Fruit fly (Drosophila melanogaster) whole organism, embryonic: ENCODE measurements around the gene Vha16-2.

Source experiments
- Abd-B ChIP-seq: fragments of 200-800 bp; sonication (Bioruptor generic); optimal IDR thresholded peaks from 2 replicates; lab custom pipeline; 2018; ENCODE audit warnings: missing biosample characterization, mild to moderate bottlenecking, missing genetic modification characterization, moderate library complexity
- CG10462 ChIP-seq: fragments of 200-800 bp; sonication (Bioruptor generic); optimal IDR thresholded peaks from 2 replicates; lab custom pipeline; 2016; ENCODE audit warnings: missing biosample characterization, missing genetic modification characterization
- CG14050 ChIP-seq: fragments of 200-800 bp; sonication (Bioruptor generic); IDR thresholded peaks from 3 replicates; pipeline ENCODE4 v1.3.6; 2022; ENCODE audit warnings: missing biosample characterization, missing genetic modification characterization
- CG14965 ChIP-seq: fragments of 200-800 bp; sonication (Bioruptor generic); optimal IDR thresholded peaks from 2 replicates; lab custom pipeline; 2016; ENCODE audit warnings: missing biosample characterization, missing genetic modification characterization, borderline replicate concordance
- CG15696 ChIP-seq: fragments of 200-800 bp; sonication (Bioruptor generic); optimal IDR thresholded peaks from 2 replicates; lab custom pipeline; 2019; ENCODE audit warnings: missing biosample characterization, mild to moderate bottlenecking, missing genetic modification characterization, moderate library complexity
- CG1603 ChIP-seq: fragments of 200-800 bp; sonication (Bioruptor generic); optimal IDR thresholded peaks from 2 replicates; lab custom pipeline; 2019; ENCODE audit warnings: missing biosample characterization, mild to moderate bottlenecking, missing genetic modification characterization, moderate library complexity
- CG17186 ChIP-seq: fragments of 200-800 bp; sonication (Bioruptor generic); optimal IDR thresholded peaks from 3 replicates; lab custom pipeline; 2017; ENCODE audit warnings: missing biosample characterization, missing genetic modification reagents, missing genetic modification characterization
- CG17912 ChIP-seq: fragments of 200-800 bp; sonication (Bioruptor generic); optimal IDR thresholded peaks from 2 replicates; lab custom pipeline; 2018; ENCODE audit warnings: missing biosample characterization, mild to moderate bottlenecking, missing genetic modification characterization
- CG18764 ChIP-seq: fragments of 200-800 bp; sonication (Bioruptor generic); optimal IDR thresholded peaks from 3 replicates; lab custom pipeline; 2016; ENCODE audit warnings: missing biosample characterization, missing genetic modification characterization
- CG2120 ChIP-seq: fragments of 200-800 bp; sonication (Bioruptor generic); optimal IDR thresholded peaks from 3 replicates; lab custom pipeline; 2016; ENCODE audit warnings: missing biosample characterization, missing genetic modification characterization
- CG2202 ChIP-seq: fragments of 200-800 bp; sonication (Bioruptor generic); optimal IDR thresholded peaks from 2 replicates; lab custom pipeline; 2018; ENCODE audit warnings: missing biosample characterization, mild to moderate bottlenecking, missing genetic modification characterization
- CG30020 ChIP-seq: fragments of 200-800 bp; optimal IDR thresholded peaks from 2 replicates; lab custom pipeline; 2019; ENCODE audit warnings: missing biosample characterization, mild to moderate bottlenecking, missing genetic modification characterization, moderate library complexity
- CG31365 ChIP-seq: fragments of 200-800 bp; sonication (Bioruptor generic); optimal IDR thresholded peaks from 2 replicates; lab custom pipeline; 2018; ENCODE audit warnings: missing biosample characterization, mild to moderate bottlenecking, missing genetic modification characterization
- CG31388 ChIP-seq: fragments of 200-800 bp; sonication (Bioruptor generic); optimal IDR thresholded peaks from 2 replicates; lab custom pipeline; 2016; ENCODE audit warnings: missing biosample characterization, missing genetic modification characterization
- CG34224 ChIP-seq: fragments of 200-800 bp; sonication (Bioruptor generic); IDR thresholded peaks from 3 replicates; pipeline ENCODE4 v1.3.6; 2022; ENCODE audit warnings: missing biosample characterization, missing genetic modification characterization; ENCODE audit not compliant: partially characterized antibody
- CG43689 ChIP-seq: fragments of 200-800 bp; sonication (Bioruptor generic); IDR thresholded peaks from 2 replicates; pipeline ENCODE4 v1.3.6; 2022; ENCODE audit warnings: missing biosample characterization, missing genetic modification characterization
- CG5953 ChIP-seq: fragments of 200-800 bp; sonication (Bioruptor generic); IDR thresholded peaks from 2 replicates; pipeline ENCODE4 v1.3.6; 2022; ENCODE audit warnings: missing biosample characterization, missing genetic modification characterization
- CG7271 ChIP-seq: fragments of 200-800 bp; sonication (Bioruptor generic); optimal IDR thresholded peaks from 2 replicates; lab custom pipeline; 2018; ENCODE audit warnings: missing biosample characterization, mild to moderate bottlenecking, missing genetic modification characterization, moderate library complexity
- CG7556 ChIP-seq: fragments of 200-800 bp; sonication (Bioruptor generic); optimal IDR thresholded peaks from 2 replicates; lab custom pipeline; 2017; ENCODE audit warnings: missing biosample characterization, mild to moderate bottlenecking, missing genetic modification characterization
- CG8944 ChIP-seq: fragments of 200-800 bp; sonication (Bioruptor generic); optimal IDR thresholded peaks from 3 replicates; lab custom pipeline; 2016; ENCODE audit warnings: missing biosample characterization, missing genetic modification characterization
- CTCF ChIP-seq: fragments of 200-800 bp; sonication (Bioruptor generic); optimal IDR thresholded peaks from 2 replicates; lab custom pipeline; 2017; ENCODE audit warnings: missing biosample characterization, mild to moderate bottlenecking, missing genetic modification characterization, moderate library complexity
- Camta ChIP-seq: fragments of 200-800 bp; sonication (Bioruptor generic); optimal IDR thresholded peaks from 2 replicates; lab custom pipeline; 2016; ENCODE audit warnings: missing biosample characterization, missing genetic modification characterization
- D ChIP-seq, 2 experiments: fragments of 200-800 bp in 1 of 2; fragments of >200 bp in 1 of 2; sonication (Bioruptor generic) in 1 of 2; optimal IDR thresholded peaks; 2 replicates in 1 of 2; 3 replicates in 1 of 2; lab custom pipeline; 2017; ENCODE audit warnings: mild to moderate bottlenecking in 1 of 2, missing biosample characterization in 1 of 2, missing genetic modification characterization in 1 of 2, missing genetic modification reagents in 1 of 2
- Dip2 ChIP-seq: fragments of 200-800 bp; sonication (Bioruptor generic); IDR thresholded peaks from 2 replicates; pipeline ENCODE4 v1.3.6; 2022; ENCODE audit warnings: missing biosample characterization, missing genetic modification characterization
- Drgx ChIP-seq: fragments of 200-800 bp; sonication (Bioruptor generic); IDR thresholded peaks from 2 replicates; pipeline ENCODE4 v1.3.6; 2022; ENCODE audit warnings: missing biosample characterization, missing genetic modification characterization
- Elba2 ChIP-seq: fragments of 200-800 bp; sonication (Bioruptor generic); optimal IDR thresholded peaks from 3 replicates; lab custom pipeline; 2016; ENCODE audit warnings: missing biosample characterization, missing genetic modification characterization
- Ets97D ChIP-seq: fragments of 200-800 bp; sonication (Bioruptor generic); optimal IDR thresholded peaks from 3 replicates; lab custom pipeline; 2016; ENCODE audit warnings: missing biosample characterization, missing genetic modification characterization
- Gsc ChIP-seq: fragments of 200-800 bp; sonication (Bioruptor generic); IDR thresholded peaks from 2 replicates; pipeline ENCODE4 v1.3.6; 2022; ENCODE audit warnings: missing biosample characterization, missing genetic modification characterization
- Med ChIP-seq: fragments of 200-800 bp; sonication (Bioruptor generic); peaks from one replicate; lab custom pipeline; 2016; ENCODE audit warnings: missing biosample characterization, missing genetic modification characterization, mild to moderate bottlenecking, inconsistent platforms, moderate library complexity
- Side ChIP-seq: fragments of 200-800 bp; sonication (Bioruptor generic); optimal IDR thresholded peaks from 2 replicates; lab custom pipeline; 2016; ENCODE audit warnings: missing biosample characterization, missing genetic modification characterization
- Vsx1 ChIP-seq: fragments of 200-800 bp; sonication (Bioruptor generic); optimal IDR thresholded peaks from 2 replicates; lab custom pipeline; 2017; ENCODE audit warnings: missing biosample characterization, mild to moderate bottlenecking, missing genetic modification characterization, missing genetic modification reagents
- abd-A ChIP-seq: fragments of 200-800 bp; sonication (Bioruptor generic); optimal IDR thresholded peaks from 3 replicates; lab custom pipeline; 2019; ENCODE audit warnings: missing biosample characterization, mild to moderate bottlenecking, missing genetic modification characterization, moderate library complexity
- al ChIP-seq: fragments of 200-800 bp; sonication (Bioruptor generic); IDR thresholded peaks from 2 replicates; pipeline ENCODE4 v1.3.6; 2022; ENCODE audit warnings: missing biosample characterization, missing genetic modification characterization
- ato ChIP-seq: fragments of 200-800 bp; sonication (Bioruptor generic); IDR thresholded peaks from 2 replicates; pipeline ENCODE4 v1.3.6; 2022; ENCODE audit warnings: missing biosample characterization, missing genetic modification characterization; ENCODE audit not compliant: partially characterized antibody
- bab2 ChIP-seq: fragments of 200-800 bp; sonication (Bioruptor generic); optimal IDR thresholded peaks from 2 replicates; lab custom pipeline; 2016; ENCODE audit warnings: missing biosample characterization, missing genetic modification characterization
- bbx ChIP-seq: fragments of 200-800 bp; sonication (Bioruptor generic); IDR thresholded peaks from 2 replicates; pipeline ENCODE4 v1.3.6; 2022; ENCODE audit warnings: missing biosample characterization, missing genetic modification characterization; ENCODE audit not compliant: partially characterized antibody
- chif ChIP-seq, 2 experiments: fragments of 200-800 bp; sonication (Bioruptor generic); optimal IDR thresholded peaks; 3 replicates each; lab custom pipeline; 2016; ENCODE audit warnings: missing biosample characterization in 2 of 2, missing genetic modification characterization in 2 of 2
- corto ChIP-seq: fragments of 200-800 bp; sonication (Bioruptor generic); optimal IDR thresholded peaks from 2 replicates; lab custom pipeline; 2016; ENCODE audit warnings: missing biosample characterization, mild to moderate bottlenecking, missing genetic modification characterization, moderate library complexity
- da ChIP-seq: fragments of 200-800 bp; sonication (Bioruptor generic); optimal IDR thresholded peaks from 2 replicates; lab custom pipeline; 2016; ENCODE audit warnings: missing biosample characterization, missing genetic modification characterization
- dati ChIP-seq: fragments of 200-800 bp; sonication (Bioruptor generic); IDR thresholded peaks from 2 replicates; pipeline ENCODE4 v1.3.6; 2022; ENCODE audit warnings: missing biosample characterization, missing genetic modification characterization
- eve ChIP-seq, 2 experiments: fragments of >200 bp; optimal IDR thresholded peaks; 2 replicates each; lab custom pipeline; 2017; ENCODE audit warnings: missing biosample characterization in 2 of 2, missing genetic modification characterization in 2 of 2
- gcm2 ChIP-seq: fragments of 200-800 bp; sonication (Bioruptor generic); optimal IDR thresholded peaks from 2 replicates; lab custom pipeline; 2016; ENCODE audit warnings: missing biosample characterization, missing genetic modification characterization
- insv ChIP-seq, 2 experiments: fragments of 200-800 bp; sonication (Bioruptor generic); optimal IDR thresholded peaks; 3 replicates each; lab custom pipeline; 2016 to 2018; ENCODE audit warnings: missing biosample characterization in 2 of 2, missing genetic modification characterization in 2 of 2
- jumu ChIP-seq: fragments of 200-800 bp; sonication (Bioruptor generic); optimal IDR thresholded peaks from 3 replicates; lab custom pipeline; 2016; ENCODE audit warnings: missing biosample characterization, missing genetic modification characterization
- kni ChIP-seq: fragments of 200-800 bp; sonication (Bioruptor generic); optimal IDR thresholded peaks from 3 replicates; lab custom pipeline; 2017; ENCODE audit warnings: mild to moderate bottlenecking, missing biosample characterization, missing genetic modification reagents, missing genetic modification characterization
- lilli ChIP-seq: fragments of 200-800 bp; sonication (Bioruptor generic); optimal IDR thresholded peaks from 3 replicates; lab custom pipeline; 2016; ENCODE audit warnings: missing biosample characterization, missing genetic modification characterization
- nerfin-1 ChIP-seq: fragments of 200-800 bp; sonication (Bioruptor generic); optimal IDR thresholded peaks from 3 replicates; lab custom pipeline; 2019; ENCODE audit warnings: missing biosample characterization, mild to moderate bottlenecking, missing genetic modification characterization, moderate library complexity
- ro ChIP-seq: fragments of 200-800 bp; sonication (Bioruptor generic); IDR thresholded peaks from 2 replicates; pipeline ENCODE4 v1.3.6; 2022; ENCODE audit warnings: missing biosample characterization, missing genetic modification characterization
- sisA ChIP-seq: fragments of 200-800 bp; sonication (Bioruptor generic); IDR thresholded peaks from 2 replicates; pipeline ENCODE4 v1.3.6; 2022; ENCODE audit warnings: missing biosample characterization, missing genetic modification characterization
- tgo ChIP-seq: fragments of 200-800 bp; sonication (Bioruptor generic); IDR thresholded peaks from 3 replicates; pipeline ENCODE4 v1.3.6; 2022; ENCODE audit warnings: missing biosample characterization, missing genetic modification characterization

Vha16-2 gene

DNA sequence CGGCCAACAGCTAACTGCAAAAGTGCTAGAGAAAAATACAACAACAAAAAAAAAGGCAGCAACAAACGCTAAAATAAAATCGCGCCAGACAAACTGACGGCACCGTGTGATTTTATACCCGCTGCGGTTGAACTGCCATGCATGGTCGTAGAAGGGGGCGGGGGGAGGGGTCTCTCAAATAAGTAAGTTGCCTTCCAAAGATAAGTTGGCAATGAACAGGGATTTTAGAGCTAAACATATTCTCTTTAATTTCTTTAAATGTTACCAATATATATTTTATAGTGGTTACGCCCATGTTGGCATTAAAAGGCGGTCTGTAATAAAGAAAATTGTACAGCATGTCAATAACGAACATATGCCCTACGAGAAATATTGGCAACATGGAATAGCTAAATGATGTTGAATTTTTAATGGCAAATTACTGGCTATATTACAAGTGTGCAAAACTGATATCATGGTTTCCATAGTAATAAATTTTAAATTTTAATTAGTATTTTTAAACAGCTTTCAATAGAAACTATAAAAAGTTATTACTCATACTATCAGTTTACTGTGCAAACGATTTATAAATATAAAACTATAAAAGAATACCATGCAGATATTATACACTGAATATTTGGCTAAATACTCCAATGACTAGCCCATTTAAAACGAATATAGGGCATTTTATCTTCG, 43.4 kb upstream of the Vha16-2 start (continued):
- TF ChIP-seq kni (GFP tag; lab: Kevin White, UChicago) (no peak), lilli (peak; percentile 80), CG14050 (peak; percentile 77), Ets97D (no peak), Abd-B (GFP tag; lab: Kevin White, UChicago) (peak; percentile 68), corto (GFP tag; lab: Kevin White, UChicago) (no peak), Elba2 (GFP tag; lab: Kevin White, UChicago) (peak; percentile 33), jumu (GFP tag; lab: Kevin White, UChicago) (peak; percentile 34), sisA (GFP tag; lab: Robert Waterston, UW) (peak; percentile 63; the same call in 1 of the 2 replicates), chif (GFP tag; optimal IDR thresholded peaks at IDR 0.05; lab: Kevin White, UChicago) (peak; percentile 60 to 71), CTCF (GFP tag; lab: Kevin White, UChicago) (no peak), CG30020 (tag; lab: Kevin White, UChicago) (no peak), CG31365 (no peak), Vsx1 (GFP tag; lab: Kevin White, UChicago) (no peak), da (GFP tag; lab: Kevin White, UChicago) (no peak), nerfin-1 (tag; lab: Kevin White, UChicago) (peak; percentile 44), CG17186 (GFP tag; lab: Kevin White, UChicago) (no peak), abd-A (tag; lab: Kevin White, UChicago) (no peak), CG7556 (peak; percentile 52), CG15696 (tag; lab: Kevin White, UChicago) (peak; percentile 20), dati (GFP tag; lab: Robert Waterston, UW) (no peak), Camta (GFP tag; lab: Kevin White, UChicago) (peak; percentile 49), CG8944 (GFP tag; lab: Kevin White, UChicago) (peak; percentile 68), CG2202 (peak; percentile 17), bbx (no peak), tgo (peak; percentile 87), al (GFP tag; lab: Robert Waterston, UW) (peak; percentile 66), D (optimal IDR thresholded peaks at IDR 0.05; lab: Kevin White, UChicago) (no peak), D (GFP tag; optimal IDR thresholded peaks at IDR 0.05; lab: Kevin White, UChicago) (no peak), CG7271 (tag; lab: Kevin White, UChicago) (peak; percentile 15), ro (GFP tag; lab: Robert Waterston, UW) (no peak), insv (GFP tag; optimal IDR thresholded peaks at IDR 0.05; lab: Kevin White, UChicago) (no peak), Side (GFP tag; lab: Kevin White, UChicago) (peak; percentile 45), CG2120 (peak; percentile 79), CG10462 (peak; percentile 40), Drgx (GFP tag; lab: Robert Waterston, UW) (peak; percentile 95), ato (GFP tag; lab: Robert Waterston, UW) (no peak), gcm2 (GFP tag; lab: Kevin White, UChicago) (peak; percentile 22), bab2 (GFP tag; lab: Kevin White, UChicago) (peak; percentile 39), CG18764 (GFP tag; lab: Kevin White, UChicago) (no peak), CG31388 (peak; percentile 4), CG5953 (GFP tag; lab: Robert Waterston, UW) (peak; percentile 39; the same call in 1 of the 2 replicates), CG1603 (tag; lab: Kevin White, UChicago) (peak; percentile 83), eve (GFP tag; optimal IDR thresholded peaks at IDR 0.05; lab: Kevin White, UChicago) (peak in 1 of 2 experiments; percentile 8), Gsc (GFP tag; lab: Robert Waterston, UW) (no peak), Med (GFP tag; lab: Kevin White, UChicago) (peak; percentile 92), CG43689 (GFP tag; lab: Robert Waterston, UW) (peak; percentile 64), Dip2 (GFP tag; lab: Robert Waterston, UW) (no peak), CG34224 (GFP tag; lab: Robert Waterston, UW) (no peak), CG14965 (GFP tag; lab: Kevin White, UChicago) (no peak), CG17912 (GFP tag; lab: Kevin White, UChicago) (peak; percentile 36)
